Worm (Caenorhabditis elegans): Measurements from ENCODE around the gene mccc-1.

DNA sequence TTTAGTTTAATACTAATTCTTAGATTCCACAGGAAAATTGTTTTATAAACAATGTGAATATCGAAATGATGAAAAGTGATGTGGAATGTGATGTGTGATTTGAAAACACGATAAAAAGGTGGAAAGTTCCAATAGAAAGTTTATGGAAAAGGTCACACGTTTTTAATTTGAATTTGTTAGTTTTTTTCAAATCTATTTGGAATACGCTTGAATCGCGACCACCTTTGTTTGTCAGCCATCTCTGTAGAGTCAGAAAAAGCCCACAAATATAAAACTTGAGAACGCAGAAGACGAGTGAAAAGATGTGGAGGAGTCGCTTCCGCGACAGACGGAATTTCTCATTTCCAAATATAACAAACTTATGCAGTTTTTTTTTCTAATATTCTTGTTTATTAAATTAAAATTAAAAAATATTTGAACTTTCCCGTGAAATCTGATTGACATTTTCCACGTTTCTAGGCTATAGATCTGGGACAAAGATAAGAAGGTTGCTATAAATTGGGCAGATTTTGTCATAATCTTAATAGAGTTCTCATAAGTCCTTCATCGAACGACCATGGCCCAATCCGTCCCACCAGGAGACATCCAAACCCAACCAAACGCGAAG is 43.3 kb upstream of the mccc-1 start, which contains the start of the genes kin-24 and msp-56:
- no peak for TF ChIP-seq unc-62 (GFP tag; optimal IDR thresholded peaks at IDR 0.05 in 1 of 2)
- TF ChIP-seq unc-62 (tag; optimal IDR thresholded peaks at IDR 0.05) = no peak
- no peak for TF ChIP-seq fos-1 (tag; optimal IDR thresholded peaks at IDR 0.05)
- TF ChIP-seq pha-4 (GFP tag; IDR thresholded peaks at IDR 0.05) = no peak
- TF ChIP-seq pha-4 (tag; optimal IDR thresholded peaks at IDR 0.05) = no peak
- no peak for TF ChIP-seq mdl-1 (tag; optimal IDR thresholded peaks at IDR 0.05)
- no peak for TF ChIP-seq ztf-11 (tag; optimal IDR thresholded peaks at IDR 0.05)

Measured in whole organism, L4 larva.